Worm (Caenorhabditis elegans): ENCODE measurements around the gene grl-12.

grl-12 gene

ce11 chrV:8631277-8631765 is 5.5 kb downstream of the grl-12 start, which contains the start of gene atg-18 (continued):
- TF ChIP-seq nhr-6 (tag; optimal IDR thresholded peaks at IDR 0.05) (peak; percentile 67), lir-3 (tag; optimal IDR thresholded peaks at IDR 0.05) (no peak), ceh-28 (tag; optimal IDR thresholded peaks at IDR 0.05) (no peak), spr-3 (GFP tag; optimal IDR thresholded peaks at IDR 0.05) (no peak), dve-1 (tag; optimal IDR thresholded peaks at IDR 0.05; ENCODE audit: insufficient read depth) (peak; percentile 81), mes-2 (tag; optimal IDR thresholded peaks at IDR 0.05; ENCODE audit: poor library complexity, severe bottlenecking) (no peak), Y5F2A.4 (GFP tag; optimal IDR thresholded peaks at IDR 0.05) (no peak), rbr-2 (tag; optimal IDR thresholded peaks at IDR 0.05) (peak; percentile 67), nhr-10 (tag; optimal IDR thresholded peaks at IDR 0.05) (no peak), lin-13 (GFP tag; optimal IDR thresholded peaks at IDR 0.05) (no peak), ama-1 (optimal IDR thresholded peaks at IDR 0.05) (no peak), D1046.2 (GFP tag; IDR thresholded peaks at IDR 0.05) (no peak), zip-11 (GFP tag; IDR thresholded peaks at IDR 0.05) (no peak), sdz-12 (GFP tag; optimal IDR thresholded peaks at IDR 0.05) (no peak), lim-7 (GFP tag; IDR thresholded peaks at IDR 0.05) (no peak), lin-15B (tag; optimal IDR thresholded peaks at IDR 0.05) (no peak), aha-1 (tag) (peak; percentile 93), lin-38 (GFP tag; IDR thresholded peaks at IDR 0.05) (no peak), ztf-7 (tag; optimal IDR thresholded peaks at IDR 0.05) (no peak), nhr-111 (GFP tag; optimal IDR thresholded peaks at IDR 0.05) (no peak), nhr-77 (tag; optimal IDR thresholded peaks at IDR 0.05) (peak; percentile 43), ceh-20 (GFP tag; IDR thresholded peaks at IDR 0.05) (peak; percentile 56; the same call in 1 of the 2 replicates), php-3 (GFP tag; IDR thresholded peaks at IDR 0.05) (0 out of 2 replicates have a peak, but pooled peaks have one; percentile 28), dmd-8 (GFP tag; IDR thresholded peaks at IDR 0.05) (no peak), nhr-76 (tag; optimal IDR thresholded peaks at IDR 0.05) (no peak), R02D3.7 (tag; optimal IDR thresholded peaks at IDR 0.05) (no peak), skn-1 (tag; optimal IDR thresholded peaks at IDR 0.05) (no peak), ceh-44 (GFP tag; IDR thresholded peaks at IDR 0.05) (no peak), mxl-2 (GFP tag; conservative IDR thresholded peaks at IDR 0.05) (no peak), hlh-11 (tag; optimal IDR thresholded peaks at IDR 0.05) (peak; percentile 97), F26F4.8 (GFP tag; conservative IDR thresholded peaks at IDR 0.05) (no peak), hlh-30 (tag; optimal IDR thresholded peaks at IDR 0.05; ENCODE audit: insufficient read depth) (peak; percentile 98), unc-39 (tag; optimal IDR thresholded peaks at IDR 0.05) (no peak), aly-2 (tag; optimal IDR thresholded peaks at IDR 0.05) (no peak), egl-43 (GFP tag; IDR thresholded peaks at IDR 0.05) (no peak), zfp-3 (GFP tag; conservative IDR thresholded peaks at IDR 0.05) (no peak), ceh-62 (tag; optimal IDR thresholded peaks at IDR 0.05) (no peak), dmd-6 (GFP tag; IDR thresholded peaks at IDR 0.05) (peak; percentile 76), mxl-3 (GFP tag; optimal IDR thresholded peaks at IDR 0.05) (peak; percentile 70), nhr-42 (GFP tag; IDR thresholded peaks at IDR 0.05) (peak; percentile 42; the same call in 1 of the 2 replicates), lin-29 (GFP tag; IDR thresholded peaks at IDR 0.05) (no peak), ZK546.5 (tag; optimal IDR thresholded peaks at IDR 0.05) (no peak), dpl-1 (GFP tag; optimal IDR thresholded peaks at IDR 0.05) (peak; percentile 30), zfp-2 (tag; optimal IDR thresholded peaks at IDR 0.05) (no peak), pqm-1 (tag; optimal IDR thresholded peaks at IDR 0.05) (no peak), duxl-1 (tag; optimal IDR thresholded peaks at IDR 0.05; ENCODE audit: poor library complexity) (no peak), daf-8 (GFP tag; IDR thresholded peaks at IDR 0.05) (no peak), saeg-2 (GFP tag; IDR thresholded peaks at IDR 0.05) (no peak), tag-97 (GFP tag; IDR thresholded peaks at IDR 0.05) (no peak), gei-8 (GFP tag; optimal IDR thresholded peaks at IDR 0.05) (no peak), ceh-82 (tag; optimal IDR thresholded peaks at IDR 0.05) (no peak), attf-4 (tag; optimal IDR thresholded peaks at IDR 0.05) (no peak), mep-1 (tag; optimal IDR thresholded peaks at IDR 0.05) (no peak)
